Fruit fly (Drosophila melanogaster) whole organism: ENCODE results near the gene Polr2F.

ENCODE experiments used
- CG8478 ChIP-seq: fragments of >200 bp; optimal IDR thresholded peaks from 2 replicates; lab custom pipeline; 2018; ENCODE audit warnings: inconsistent platforms
- Dll ChIP-seq: fragments of >200 bp; optimal IDR thresholded peaks from 2 replicates; lab custom pipeline; 2017
- EcR ChIP-seq, 2 experiments: fragments of >200 bp; optimal IDR thresholded peaks; 2 replicates each; lab custom pipeline; 2017; ENCODE audit warnings: missing biosample characterization in 2 of 2, missing genetic modification characterization in 2 of 2, missing genetic modification reagents in 2 of 2
- pan ChIP-seq: fragments of >200 bp; optimal IDR thresholded peaks from 2 replicates; lab custom pipeline; 2017
- psq ChIP-seq: fragments of >200 bp; optimal IDR thresholded peaks from 2 replicates; lab custom pipeline; 2017
- usp ChIP-seq: fragments of >200 bp; optimal IDR thresholded peaks from 2 replicates; lab custom pipeline; 2017; ENCODE audit warnings: missing biosample characterization, missing genetic modification characterization, mixed read lengths

Gene Polr2F

dm6 chr3R:5371563-5371962 is at the start of gene Polr2F:
Gene Polr2F (plus strand): TSS chr3R:5371795.
- no peak for TF ChIP-seq pan (lab: Kevin White, UChicago)
- peak; percentile 28 for TF ChIP-seq psq (lab: Kevin White, UChicago)
- TF ChIP-seq usp: no peak

dm6 chr3R:5322182-5322609 is 49.4 kb upstream of the Polr2F start:
- TF ChIP-seq CG8478 (lab: Kevin White, UChicago) (no peak), EcR (GFP tag; optimal IDR thresholded peaks at IDR 0.05; lab: Kevin White, UChicago) (no peak), Dll (lab: Kevin White, UChicago) (no peak), psq (lab: Kevin White, UChicago) (no peak), pan (lab: Kevin White, UChicago) (no peak), usp (no peak)

dm6 chr3R:5323741-5324538 is 47.7 kb upstream of the Polr2F start:
- TF ChIP-seq usp (no peak), Dll (lab: Kevin White, UChicago) (no peak), psq (lab: Kevin White, UChicago) (no peak), pan (lab: Kevin White, UChicago) (no peak), CG8478 (lab: Kevin White, UChicago) (no peak), EcR (GFP tag; optimal IDR thresholded peaks at IDR 0.05; lab: Kevin White, UChicago) (no peak)

dm6 chr3R:5326166-5326565 is 45.4 kb upstream of the Polr2F start:
- TF ChIP-seq EcR (GFP tag; optimal IDR thresholded peaks at IDR 0.05; lab: Kevin White, UChicago) (no peak), usp (no peak)

- no peak for TF ChIP-seq usp
- TF ChIP-seq psq (lab: Kevin White, UChicago): no peak
- TF ChIP-seq Dll (lab: Kevin White, UChicago): no peak
- TF ChIP-seq pan (lab: Kevin White, UChicago): no peak
- no peak for TF ChIP-seq EcR (GFP tag; optimal IDR thresholded peaks at IDR 0.05; lab: Kevin White, UChicago)
- no peak for TF ChIP-seq CG8478 (lab: Kevin White, UChicago)
Measured at dm6 chr3R:5327911-5328310, 43.7 kb upstream of the Polr2F start.

dm6 chr3R:5330338-5330737 is 41.3 kb upstream of the Polr2F start:
- TF ChIP-seq EcR (GFP tag; optimal IDR thresholded peaks at IDR 0.05; lab: Kevin White, UChicago): no peak
- no peak for TF ChIP-seq Dll (lab: Kevin White, UChicago)
- TF ChIP-seq pan (lab: Kevin White, UChicago): no peak
- no peak for TF ChIP-seq psq (lab: Kevin White, UChicago)
- TF ChIP-seq CG8478 (lab: Kevin White, UChicago): no peak
- TF ChIP-seq usp: no peak

- TF ChIP-seq pan (lab: Kevin White, UChicago): peak; percentile 65
- no peak for TF ChIP-seq EcR (GFP tag; optimal IDR thresholded peaks at IDR 0.05; lab: Kevin White, UChicago)
Measured at dm6 chr3R:5331764-5332405, 39.7 kb upstream of the Polr2F start.

- no peak for TF ChIP-seq psq (lab: Kevin White, UChicago)
- no peak for TF ChIP-seq Dll (lab: Kevin White, UChicago)
- no peak for TF ChIP-seq EcR (GFP tag; optimal IDR thresholded peaks at IDR 0.05; lab: Kevin White, UChicago)
- no peak for TF ChIP-seq pan (lab: Kevin White, UChicago)
- no peak for TF ChIP-seq usp
- TF ChIP-seq CG8478 (lab: Kevin White, UChicago): no peak
Measured at dm6 chr3R:5346707-5347323, 24.8 kb upstream of the Polr2F start.

- TF ChIP-seq CG8478 (lab: Kevin White, UChicago) (no peak), usp (no peak), EcR (GFP tag; optimal IDR thresholded peaks at IDR 0.05; lab: Kevin White, UChicago) (no peak), pan (lab: Kevin White, UChicago) (no peak), Dll (lab: Kevin White, UChicago) (no peak), psq (lab: Kevin White, UChicago) (no peak)
Measured at dm6 chr3R:5350393-5350972, 21.1 kb upstream of the Polr2F start, which contains the start of gene mtd. Gene mtd (minus strand): TSS chr3R:5350443.

- TF ChIP-seq CG8478 (lab: Kevin White, UChicago): no peak
- TF ChIP-seq Dll (lab: Kevin White, UChicago): no peak
- no peak for TF ChIP-seq psq (lab: Kevin White, UChicago)
- no peak for TF ChIP-seq pan (lab: Kevin White, UChicago)
Measured at dm6 chr3R:5354373-5355134, 17.0 kb upstream of the Polr2F start, which contains the start of the genes CG11999 and CG1161. Gene CG11999 (minus strand): TSS chr3R:5354747. Gene CG1161 (plus strand): TSS chr3R:5355092.

dm6 chr3R:5355135-5355493 is 16.5 kb upstream of the Polr2F start:
- TF ChIP-seq EcR (GFP tag; optimal IDR thresholded peaks at IDR 0.05; lab: Kevin White, UChicago) (no peak), Dll (lab: Kevin White, UChicago) (no peak), usp (no peak)
